Fruit fly (Drosophila melanogaster): Measurements from ENCODE around the gene GILT1.

DNA sequence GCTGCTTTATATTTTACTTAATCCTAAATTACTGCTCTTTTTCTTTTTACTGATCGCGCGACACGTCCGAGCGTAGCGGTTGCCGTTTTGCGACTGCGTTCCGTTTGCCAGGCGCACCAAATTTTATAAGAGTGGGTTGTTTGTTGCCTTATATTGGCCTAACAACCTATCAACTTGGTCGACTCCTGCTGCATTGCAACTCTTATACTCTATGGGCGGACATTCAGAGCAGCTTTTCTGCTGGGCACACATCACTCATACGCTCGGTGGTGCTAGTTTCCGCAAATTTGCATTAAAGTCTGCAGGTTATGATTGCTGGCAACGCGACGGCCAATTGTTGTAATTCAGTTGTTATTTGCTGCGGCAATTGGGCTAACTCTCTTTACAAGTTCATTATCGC, 13.5 kb upstream of the GILT1 start, which contains the start of gene yellow-e:
- no peak for TF ChIP-seq CG16779 (tag; optimal IDR thresholded peaks at IDR 0.05)
- no peak for TF ChIP-seq Hr38 (GFP tag; optimal IDR thresholded peaks at IDR 0.05)
- TF ChIP-seq achi (GFP tag; optimal IDR thresholded peaks at IDR 0.05), result no peak

Measured in whole organism, prepupa.